Fruit fly (Drosophila melanogaster) whole organism, wandering third instar larva: ENCODE data around the gene Npc2d.

ENCODE experiments used
- Abd-B ChIP-seq: fragments of >200 bp; optimal IDR thresholded peaks from 2 replicates; lab custom pipeline; 2017; ENCODE audit warnings: missing biosample characterization, missing genetic modification characterization
- CG32264 ChIP-seq: fragments of 200-800 bp; sonication (Bioruptor generic); optimal IDR thresholded peaks from 2 replicates; lab custom pipeline; 2016; ENCODE audit warnings: missing biosample characterization, missing genetic modification characterization
- CG9705 ChIP-seq: fragments of 200-800 bp; sonication (Bioruptor generic); optimal IDR thresholded peaks from 2 replicates; lab custom pipeline; 2018; ENCODE audit warnings: missing biosample characterization, mild to moderate bottlenecking, missing genetic modification characterization
- CrebA ChIP-seq: fragments of 200-800 bp; sonication (Bioruptor generic); optimal IDR thresholded peaks from 2 replicates; lab custom pipeline; 2016; ENCODE audit warnings: missing biosample characterization, mild to moderate bottlenecking, missing genetic modification characterization, borderline replicate concordance
- Dfd ChIP-seq: fragments of >200 bp; optimal IDR thresholded peaks from 2 replicates; lab custom pipeline; 2017; ENCODE audit warnings: missing biosample characterization, missing genetic modification characterization
- Dif ChIP-seq: fragments of 200-275, 200-300 bp; sonication (Bioruptor generic); optimal IDR thresholded peaks from 2 replicates; lab custom pipeline; 2018; ENCODE audit warnings: missing biosample characterization, missing genetic modification characterization; ENCODE audit not compliant: partially characterized antibody
- GATAd ChIP-seq: sonication (Bioruptor generic); optimal IDR thresholded peaks from 2 replicates; lab custom pipeline; 2016; ENCODE audit warnings: missing biosample characterization, missing genetic modification characterization
- HLH106 ChIP-seq: fragments of 200-800 bp; optimal IDR thresholded peaks from 3 replicates; lab custom pipeline; 2019; ENCODE audit warnings: missing biosample characterization, mild to moderate bottlenecking, missing genetic modification characterization, moderate library complexity
- Hnf4 ChIP-seq: fragments of 200-800 bp; sonication (Bioruptor generic); optimal IDR thresholded peaks from 2 replicates; lab custom pipeline; 2016; ENCODE audit warnings: missing biosample characterization, mild to moderate bottlenecking, missing genetic modification characterization
- Hr78 ChIP-seq: fragments of >200 bp; optimal IDR thresholded peaks from 2 replicates; lab custom pipeline; 2017; ENCODE audit warnings: missing biosample characterization, missing genetic modification characterization
- Hr83 ChIP-seq: fragments of 200-300 bp; sonication (Bioruptor generic); optimal IDR thresholded peaks from 2 replicates; lab custom pipeline; 2016; ENCODE audit warnings: missing biosample characterization, mild to moderate bottlenecking, missing genetic modification characterization, moderate library complexity; ENCODE audit not compliant: poor library complexity, severe bottlenecking
- Jra ChIP-seq: sonication (Bioruptor generic); optimal IDR thresholded peaks from 2 replicates; lab custom pipeline; 2016; ENCODE audit warnings: missing biosample characterization, missing genetic modification characterization
- Mio ChIP-seq: sonication (Bioruptor generic); optimal IDR thresholded peaks from 2 replicates; lab custom pipeline; 2016; ENCODE audit warnings: missing biosample characterization, missing genetic modification characterization
- Myc ChIP-seq: fragments of >200 bp; optimal IDR thresholded peaks from 2 replicates; lab custom pipeline; 2017
- N ChIP-seq: fragments of >200 bp; optimal IDR thresholded peaks from 2 replicates; lab custom pipeline; 2018; ENCODE audit warnings: missing biosample characterization, missing external identifiers, missing genetic modification characterization
- OdsH ChIP-seq: fragments of 200-800 bp; sonication (Bioruptor generic); optimal IDR thresholded peaks from 2 replicates; lab custom pipeline; 2016; ENCODE audit warnings: missing biosample characterization, mild to moderate bottlenecking, missing genetic modification characterization
- Rel ChIP-seq, 2 experiments: fragments of 200-800 bp; sonication (Bioruptor generic) in 1 of 2; optimal IDR thresholded peaks; 2 replicates in 1 of 2; 3 replicates in 1 of 2; lab custom pipeline; 2016 to 2019; ENCODE audit warnings: mild to moderate bottlenecking in 2 of 2, missing biosample characterization in 2 of 2, missing genetic modification characterization in 2 of 2, moderate library complexity in 1 of 2
- Sp1 ChIP-seq: fragments of 200-800 bp; sonication (Bioruptor generic); optimal IDR thresholded peaks from 3 replicates; lab custom pipeline; 2019; ENCODE audit warnings: missing biosample characterization, mild to moderate bottlenecking, missing genetic modification characterization, moderate library complexity
- Vsx2 ChIP-seq: fragments of 200-300, 225-300 bp; sonication (Bioruptor generic); optimal IDR thresholded peaks from 2 replicates; lab custom pipeline; 2018; ENCODE audit warnings: missing biosample characterization, missing genetic modification characterization; ENCODE audit not compliant: partially characterized antibody
- br ChIP-seq: fragments of 200-800 bp; sonication (Bioruptor generic); optimal IDR thresholded peaks from 2 replicates; lab custom pipeline; 2016; ENCODE audit warnings: missing biosample characterization, missing genetic modification characterization
- brk ChIP-seq: fragments of 200-800 bp; sonication (Bioruptor generic); optimal IDR thresholded peaks from 2 replicates; lab custom pipeline; 2016; ENCODE audit warnings: missing biosample characterization, mild to moderate bottlenecking, missing genetic modification characterization
- dl ChIP-seq, 2 experiments: fragments of 175-275, 200-275 bp in 1 of 2; fragments of 200-275 bp in 1 of 2; sonication (Bioruptor generic); optimal IDR thresholded peaks; lab custom pipeline; 2018; ENCODE audit warnings: mild to moderate bottlenecking in 2 of 2, missing biosample characterization in 2 of 2, missing genetic modification characterization in 2 of 2, moderate library complexity in 2 of 2; ENCODE audit not compliant: partially characterized antibody in 2 of 2, insufficient read depth in 1 of 2
- dmrt93B ChIP-seq: fragments of 200-800 bp; sonication (Bioruptor generic); optimal IDR thresholded peaks from 2 replicates; lab custom pipeline; 2018; ENCODE audit warnings: missing biosample characterization, mild to moderate bottlenecking, missing genetic modification characterization
- dsf ChIP-seq: sonication (Bioruptor generic); optimal IDR thresholded peaks from 2 replicates; lab custom pipeline; 2016; ENCODE audit warnings: missing biosample characterization, missing genetic modification characterization, borderline replicate concordance
- ey ChIP-seq: fragments of 200-800 bp; sonication (Bioruptor generic); optimal IDR thresholded peaks from 2 replicates; lab custom pipeline; 2016; ENCODE audit warnings: missing biosample characterization, missing genetic modification characterization
- foxo ChIP-seq, 2 experiments: fragments of 200-800 bp; sonication (Bioruptor generic); optimal IDR thresholded peaks; 2 replicates in 1 of 2; 3 replicates in 1 of 2; lab custom pipeline; 2016 to 2017; ENCODE audit warnings: missing biosample characterization in 2 of 2, missing genetic modification characterization in 2 of 2
- fru ChIP-seq: fragments of 200-800 bp; sonication (Bioruptor generic); optimal IDR thresholded peaks from 3 replicates; lab custom pipeline; 2016; ENCODE audit warnings: missing biosample characterization, mild to moderate bottlenecking, missing genetic modification characterization
- h ChIP-seq: fragments of 200-800 bp; sonication (Bioruptor generic); optimal IDR thresholded peaks from 3 replicates; lab custom pipeline; 2016; ENCODE audit warnings: missing biosample characterization, mild to moderate bottlenecking, missing genetic modification characterization
- jim ChIP-seq: fragments of 175-275, 200-325 bp; sonication (Bioruptor generic); optimal IDR thresholded peaks from 2 replicates; lab custom pipeline; 2016; ENCODE audit warnings: missing biosample characterization, mild to moderate bottlenecking, missing genetic modification characterization
- lola ChIP-seq: fragments of >200 bp; optimal IDR thresholded peaks from 2 replicates; lab custom pipeline; 2017; ENCODE audit warnings: missing biosample characterization, missing genetic modification characterization
- pan ChIP-seq: fragments of >200 bp; optimal IDR thresholded peaks from 2 replicates; lab custom pipeline; 2017
- psq ChIP-seq: fragments of 200-800 bp; sonication (Bioruptor generic); optimal IDR thresholded peaks from 3 replicates; lab custom pipeline; 2017; ENCODE audit warnings: missing biosample characterization, mild to moderate bottlenecking, missing genetic modification characterization, moderate library complexity
- rgr ChIP-seq: fragments of 200-800 bp; sonication (Bioruptor generic); optimal IDR thresholded peaks from 3 replicates; lab custom pipeline; 2016; ENCODE audit warnings: missing biosample characterization, mild to moderate bottlenecking, missing genetic modification characterization
- sage ChIP-seq: fragments of 200-800 bp; sonication (Bioruptor generic); optimal IDR thresholded peaks from 2 replicates; lab custom pipeline; 2016; ENCODE audit warnings: missing biosample characterization, mild to moderate bottlenecking, missing genetic modification characterization
- sv ChIP-seq: fragments of 200-800 bp; sonication (Bioruptor generic); optimal IDR thresholded peaks from 3 replicates; lab custom pipeline; 2016; ENCODE audit warnings: missing biosample characterization, missing genetic modification characterization
- tai ChIP-seq: sonication (Bioruptor generic); optimal IDR thresholded peaks from 2 replicates; lab custom pipeline; 2016; ENCODE audit warnings: missing biosample characterization, missing genetic modification characterization
- usp ChIP-seq: fragments of >200 bp; optimal IDR thresholded peaks from 2 replicates; lab custom pipeline; 2017; ENCODE audit warnings: missing biosample characterization, missing genetic modification characterization
- woc ChIP-seq: sonication (Bioruptor generic); optimal IDR thresholded peaks from 2 replicates; lab custom pipeline; 2016; ENCODE audit warnings: missing biosample characterization, mild to moderate bottlenecking, missing genetic modification characterization

Gene Npc2d

dm6 chr3R:10097531-10098295 is 41.8 kb upstream of the Npc2d start:
- TF ChIP-seq usp: no peak
- no peak for TF ChIP-seq brk
- no peak for TF ChIP-seq GATAd (GFP tag; lab: Kevin White, UChicago)
- no peak for TF ChIP-seq psq (GFP tag; lab: Kevin White, UChicago)
- no peak for TF ChIP-seq jim (GFP tag; lab: Kevin White, UChicago)
- no peak for TF ChIP-seq woc (GFP tag; lab: Kevin White, UChicago)
- no peak for TF ChIP-seq Abd-B
- TF ChIP-seq tai (GFP tag; lab: Kevin White, UChicago): no peak
- no peak for TF ChIP-seq Dfd (GFP tag; lab: Kevin White, UChicago)
- TF ChIP-seq br: no peak
- TF ChIP-seq Vsx2 (GFP tag; lab: Kevin White, UChicago): no peak
- peak; percentile 7 for TF ChIP-seq dmrt93B (GFP tag; lab: Kevin White, UChicago)
- no peak for TF ChIP-seq Rel (GFP tag; optimal IDR thresholded peaks at IDR 0.05; lab: Kevin White, UChicago)
- TF ChIP-seq Rel (tag; optimal IDR thresholded peaks at IDR 0.05; lab: Kevin White, UChicago): peak; percentile 72
- peak; percentile 54 for TF ChIP-seq ey
- TF ChIP-seq HLH106 (tag; lab: Kevin White, UChicago): peak; percentile 27
- peak; percentile 38 for TF ChIP-seq OdsH
- no peak for TF ChIP-seq Hnf4 (GFP tag; lab: Kevin White, UChicago)
- no peak for TF ChIP-seq N (GFP tag; lab: Kevin White, UChicago)
- no peak for TF ChIP-seq CG32264 (GFP tag; lab: Kevin White, UChicago)
- TF ChIP-seq foxo (GFP tag; optimal IDR thresholded peaks at IDR 0.05; lab: Kevin White, UChicago): peak in 1 of 2 experiments; percentile 57
- TF ChIP-seq Jra (GFP tag; lab: Kevin White, UChicago): peak; percentile 23
- TF ChIP-seq rgr (GFP tag; lab: Kevin White, UChicago): peak; percentile 36
- TF ChIP-seq Sp1: peak; percentile 22
- TF ChIP-seq lola (GFP tag; lab: Kevin White, UChicago): no peak
- TF ChIP-seq Dif: no peak
- TF ChIP-seq Hr78: no peak
- TF ChIP-seq Mio (GFP tag; lab: Kevin White, UChicago): no peak
- TF ChIP-seq Hr83: no peak
- no peak for TF ChIP-seq CG9705 (GFP tag; lab: Kevin White, UChicago)
- no peak for TF ChIP-seq dsf
- TF ChIP-seq fru (GFP tag; lab: Kevin White, UChicago): peak; percentile 32
- no peak for TF ChIP-seq sage (GFP tag; lab: Kevin White, UChicago)
- no peak for TF ChIP-seq pan
- TF ChIP-seq CrebA: no peak
- TF ChIP-seq Myc (lab: Kevin White, UChicago): no peak
- TF ChIP-seq sv (GFP tag; lab: Kevin White, UChicago): peak; percentile 51
- TF ChIP-seq h (GFP tag; lab: Kevin White, UChicago): peak; percentile 57
- no peak for TF ChIP-seq dl (GFP tag; optimal IDR thresholded peaks at IDR 0.05; lab: Kevin White, UChicago; ENCODE audit: insufficient read depth in 1 of 2, partially characterized antibody in 2 of 2)

dm6 chr3R:10095765-10096164 is 39.9 kb upstream of the Npc2d start:
- TF ChIP-seq GATAd (GFP tag; lab: Kevin White, UChicago): no peak
- TF ChIP-seq rgr (GFP tag; lab: Kevin White, UChicago): no peak
- no peak for TF ChIP-seq lola (GFP tag; lab: Kevin White, UChicago)
- no peak for TF ChIP-seq CG9705 (GFP tag; lab: Kevin White, UChicago)
- no peak for TF ChIP-seq Rel (GFP tag; optimal IDR thresholded peaks at IDR 0.05; lab: Kevin White, UChicago)
- no peak for TF ChIP-seq Rel (tag; optimal IDR thresholded peaks at IDR 0.05; lab: Kevin White, UChicago)
- no peak for TF ChIP-seq dsf
- no peak for TF ChIP-seq Abd-B
- TF ChIP-seq fru (GFP tag; lab: Kevin White, UChicago): no peak
- no peak for TF ChIP-seq Hr83
- no peak for TF ChIP-seq woc (GFP tag; lab: Kevin White, UChicago)
- TF ChIP-seq Vsx2 (GFP tag; lab: Kevin White, UChicago): no peak
- no peak for TF ChIP-seq CrebA
- no peak for TF ChIP-seq Dfd (GFP tag; lab: Kevin White, UChicago)
- TF ChIP-seq dl (GFP tag; optimal IDR thresholded peaks at IDR 0.05; lab: Kevin White, UChicago; ENCODE audit: insufficient read depth in 1 of 2, partially characterized antibody in 2 of 2): no peak
- no peak for TF ChIP-seq Myc (lab: Kevin White, UChicago)
- TF ChIP-seq pan: no peak
- TF ChIP-seq brk: no peak
- TF ChIP-seq tai (GFP tag; lab: Kevin White, UChicago): no peak
- no peak for TF ChIP-seq Jra (GFP tag; lab: Kevin White, UChicago)
